Fruit fly (Drosophila melanogaster) whole organism, embryonic: ENCODE data around the gene Pebp1.

Experiments
- B-H1 ChIP-seq: fragments of 200-800 bp; sonication (Bioruptor generic); IDR thresholded peaks from 3 replicates; pipeline ENCODE4 v1.3.6; 2022; ENCODE audit warnings: missing biosample characterization, missing genetic modification characterization
- CG11247 ChIP-seq: fragments of 200-800 bp; sonication (Bioruptor generic); IDR thresholded peaks from 2 replicates; pipeline ENCODE4 v1.3.6; 2022; ENCODE audit warnings: missing biosample characterization, missing genetic modification characterization
- CG12104 ChIP-seq: fragments of 200-800 bp; sonication (Bioruptor generic); optimal IDR thresholded peaks from 3 replicates; lab custom pipeline; 2016; ENCODE audit warnings: missing biosample characterization, missing genetic modification characterization
- CG13775 ChIP-seq: fragments of 200-800 bp; sonication (Bioruptor generic); optimal IDR thresholded peaks from 3 replicates; lab custom pipeline; 2017; ENCODE audit warnings: missing biosample characterization, mild to moderate bottlenecking, missing genetic modification characterization
- CG14710 ChIP-seq: fragments of 200-800 bp; sonication (Bioruptor generic); optimal IDR thresholded peaks from 3 replicates; lab custom pipeline; 2019; ENCODE audit warnings: missing biosample characterization, mild to moderate bottlenecking, missing genetic modification characterization, moderate library complexity
- CG15601 ChIP-seq: fragments of 200-800 bp; sonication (Bioruptor generic); optimal IDR thresholded peaks from 3 replicates; lab custom pipeline; 2019; ENCODE audit warnings: missing biosample characterization, mild to moderate bottlenecking, missing genetic modification characterization, moderate library complexity
- CG16815 ChIP-seq: fragments of 200-800 bp; sonication (Bioruptor generic); optimal IDR thresholded peaks from 3 replicates; lab custom pipeline; 2017; ENCODE audit warnings: missing biosample characterization, mild to moderate bottlenecking, missing genetic modification characterization
- CG16863 ChIP-seq: fragments of 200-800 bp; sonication (Bioruptor generic); optimal IDR thresholded peaks from 3 replicates; lab custom pipeline; 2016; ENCODE audit warnings: missing biosample characterization, missing genetic modification characterization
- CG17359 ChIP-seq: fragments of 200-800 bp; sonication (Bioruptor generic); optimal IDR thresholded peaks from 3 replicates; lab custom pipeline; 2018; ENCODE audit warnings: missing biosample characterization, mild to moderate bottlenecking, missing genetic modification characterization, moderate library complexity
- CG31388 ChIP-seq: fragments of 200-800 bp; sonication (Bioruptor generic); optimal IDR thresholded peaks from 2 replicates; lab custom pipeline; 2016; ENCODE audit warnings: missing biosample characterization, missing genetic modification characterization
- CG3163 ChIP-seq: fragments of 200-800 bp; sonication (Bioruptor generic); optimal IDR thresholded peaks from 3 replicates; lab custom pipeline; 2016; ENCODE audit warnings: missing biosample characterization, missing genetic modification characterization
- CG32772 ChIP-seq: fragments of 200-800 bp; sonication (Bioruptor generic); IDR thresholded peaks from 2 replicates; pipeline ENCODE4 v1.3.6; 2022; ENCODE audit warnings: missing biosample characterization, missing genetic modification characterization
- CG4424 ChIP-seq: fragments of 200-800 bp; sonication (Bioruptor generic); optimal IDR thresholded peaks from 3 replicates; lab custom pipeline; 2016; ENCODE audit warnings: missing biosample characterization, missing genetic modification characterization
- CG5953 ChIP-seq: fragments of 200-800 bp; sonication (Bioruptor generic); IDR thresholded peaks from 2 replicates; pipeline ENCODE4 v1.3.6; 2022; ENCODE audit warnings: missing biosample characterization, missing genetic modification characterization
- CG8089 ChIP-seq: fragments of 200-800 bp; sonication (Bioruptor generic); optimal IDR thresholded peaks from 3 replicates; lab custom pipeline; 2016; ENCODE audit warnings: missing biosample characterization, missing genetic modification characterization
- CG8478 ChIP-seq: fragments of >200 bp; optimal IDR thresholded peaks from 2 replicates; lab custom pipeline; 2018
- CG8944 ChIP-seq: fragments of 200-800 bp; sonication (Bioruptor generic); optimal IDR thresholded peaks from 3 replicates; lab custom pipeline; 2016; ENCODE audit warnings: missing biosample characterization, missing genetic modification characterization
- CG9817 ChIP-seq: fragments of 200-800 bp; sonication (Bioruptor generic); optimal IDR thresholded peaks from 2 replicates; lab custom pipeline; 2018; ENCODE audit warnings: missing biosample characterization, mild to moderate bottlenecking, missing genetic modification characterization, moderate library complexity
- Camta ChIP-seq: fragments of 200-800 bp; sonication (Bioruptor generic); optimal IDR thresholded peaks from 2 replicates; lab custom pipeline; 2016; ENCODE audit warnings: missing biosample characterization, missing genetic modification characterization
- Doc3 ChIP-seq: fragments of 200-800 bp; sonication (Bioruptor generic); IDR thresholded peaks from 3 replicates; pipeline ENCODE4 v1.3.6; 2022; ENCODE audit warnings: missing biosample characterization, missing genetic modification characterization; ENCODE audit not compliant: partially characterized antibody
- Dp ChIP-seq: fragments of 200-800 bp; sonication (Bioruptor generic); optimal IDR thresholded peaks from 2 replicates; lab custom pipeline; 2018; ENCODE audit warnings: missing biosample characterization, mild to moderate bottlenecking, missing genetic modification characterization, moderate library complexity
- Dref ChIP-seq: fragments of 200-800 bp; sonication (Bioruptor generic); IDR thresholded peaks from 2 replicates; pipeline ENCODE4 v1.3.6; 2022; ENCODE audit warnings: missing biosample characterization, missing genetic modification characterization
- HHEX ChIP-seq: fragments of 200-800 bp; sonication (Bioruptor generic); optimal IDR thresholded peaks from 3 replicates; lab custom pipeline; 2017; ENCODE audit warnings: missing biosample characterization, mild to moderate bottlenecking, missing genetic modification characterization, missing genetic modification reagents
- Hr51 ChIP-seq, 2 experiments: fragments of 200-800 bp; sonication (Bioruptor generic); optimal IDR thresholded peaks; 2 replicates in 1 of 2; 3 replicates in 1 of 2; lab custom pipeline; 2016 to 2018; ENCODE audit warnings: missing biosample characterization in 2 of 2, missing genetic modification characterization in 2 of 2, mild to moderate bottlenecking in 1 of 2, moderate library complexity in 1 of 2
- Lhr ChIP-seq: fragments of 200-800 bp; sonication (Bioruptor generic); optimal IDR thresholded peaks from 3 replicates; lab custom pipeline; 2017; ENCODE audit warnings: mild to moderate bottlenecking, missing biosample characterization, missing genetic modification reagents, missing genetic modification characterization
- Max ChIP-seq: fragments of 200-800 bp; sonication (Bioruptor generic); optimal IDR thresholded peaks from 2 replicates; lab custom pipeline; 2016; ENCODE audit warnings: missing biosample characterization, mild to moderate bottlenecking, missing genetic modification characterization
- Nf-YB ChIP-seq: fragments of 200-800 bp; sonication (Bioruptor generic); optimal IDR thresholded peaks from 3 replicates; lab custom pipeline; 2019; ENCODE audit warnings: missing biosample characterization, mild to moderate bottlenecking, missing genetic modification characterization, moderate library complexity
- Sox102F ChIP-seq: fragments of 200-800 bp; sonication (Bioruptor generic); optimal IDR thresholded peaks from 2 replicates; lab custom pipeline; 2018; ENCODE audit warnings: missing biosample characterization, mild to moderate bottlenecking, missing genetic modification characterization, moderate library complexity
- Sry-δ ChIP-seq: fragments of 200-800 bp; sonication (Bioruptor generic); optimal IDR thresholded peaks from 2 replicates; lab custom pipeline; 2016; ENCODE audit warnings: missing biosample characterization, missing genetic modification characterization
- az2 ChIP-seq: fragments of 200-800 bp; sonication (Bioruptor generic); optimal IDR thresholded peaks from 3 replicates; lab custom pipeline; 2016; ENCODE audit warnings: missing biosample characterization, missing genetic modification characterization
- chif ChIP-seq, 2 experiments: fragments of 200-800 bp; sonication (Bioruptor generic); optimal IDR thresholded peaks; 3 replicates each; lab custom pipeline; 2016; ENCODE audit warnings: missing biosample characterization in 2 of 2, missing genetic modification characterization in 2 of 2
- crol ChIP-seq: fragments of 200-800 bp; sonication (Bioruptor generic); IDR thresholded peaks from 2 replicates; pipeline ENCODE4 v1.3.6; 2022; ENCODE audit warnings: missing biosample characterization, missing genetic modification characterization
- cwo ChIP-seq: fragments of 200-800 bp; sonication (Bioruptor generic); optimal IDR thresholded peaks from 3 replicates; lab custom pipeline; 2017; ENCODE audit warnings: missing biosample characterization, missing genetic modification characterization, mild to moderate bottlenecking, moderate library complexity, missing genetic modification reagents
- dpn ChIP-seq, 2 experiments: fragments of 200-800 bp; sonication (Bioruptor generic); optimal IDR thresholded peaks; 3 replicates each; lab custom pipeline; 2016; ENCODE audit warnings: missing biosample characterization in 2 of 2, missing genetic modification characterization in 2 of 2
- emc ChIP-seq: fragments of 200-800 bp; sonication (Bioruptor generic); optimal IDR thresholded peaks from 2 replicates; lab custom pipeline; 2016; ENCODE audit warnings: missing biosample characterization, missing genetic modification characterization
- exex ChIP-seq: fragments of 200-800 bp; sonication (Bioruptor generic); optimal IDR thresholded peaks from 4 replicates; lab custom pipeline; 2018; ENCODE audit warnings: missing biosample characterization, mild to moderate bottlenecking, missing genetic modification characterization, moderate library complexity
- gro ChIP-seq: fragments of 200-800 bp; sonication (Bioruptor generic); optimal IDR thresholded peaks from 2 replicates; lab custom pipeline; 2016; ENCODE audit warnings: missing biosample characterization, missing genetic modification characterization
- h ChIP-seq: fragments of >200 bp; optimal IDR thresholded peaks from 2 replicates; lab custom pipeline; 2017
- ham ChIP-seq: fragments of 200-800 bp; sonication (Bioruptor generic); IDR thresholded peaks from 2 replicates; pipeline ENCODE4 v1.3.6; 2022; ENCODE audit warnings: missing biosample characterization, missing genetic modification characterization
- lola ChIP-seq, 3 experiments: fragments of >200 bp in 2 of 3; fragments of 200-800 bp in 1 of 3; sonication (Bioruptor generic) in 1 of 3; optimal IDR thresholded peaks; 2 replicates each; lab custom pipeline; 2017 to 2019; ENCODE audit warnings: missing biosample characterization in 3 of 3, missing genetic modification characterization in 3 of 3, mild to moderate bottlenecking in 1 of 3, moderate library complexity in 1 of 3
- maf-S ChIP-seq: fragments of 200-800 bp; sonication (Bioruptor generic); optimal IDR thresholded peaks from 2 replicates; lab custom pipeline; 2016; ENCODE audit warnings: missing biosample characterization, missing genetic modification characterization
- nmo ChIP-seq: fragments of 200-800 bp; sonication (Bioruptor generic); optimal IDR thresholded peaks from 2 replicates; lab custom pipeline; 2018; ENCODE audit warnings: missing biosample characterization, mild to moderate bottlenecking, missing genetic modification characterization, moderate library complexity
- pan ChIP-seq, 4 experiments: fragments of >200 bp in 3 of 4; fragments of 200-800 bp in 1 of 4; sonication (Bioruptor generic) in 1 of 4; optimal IDR thresholded peaks in 3 of 4; IDR thresholded peaks in 1 of 4; 2 replicates each; pipeline versions ENCODE4 v1.3.6 to Lab custom; 2017 to 2022; ENCODE audit warnings: missing biosample characterization in 2 of 4, missing genetic modification characterization in 2 of 4, mixed read lengths in 1 of 4
- pum ChIP-seq: fragments of 200-800 bp; sonication (Bioruptor generic); optimal IDR thresholded peaks from 2 replicates; lab custom pipeline; 2016; ENCODE audit warnings: missing biosample characterization, missing genetic modification characterization
- row ChIP-seq: fragments of 200-800 bp; sonication (Bioruptor generic); IDR thresholded peaks from 3 replicates; pipeline ENCODE4 v1.3.6; 2022; ENCODE audit warnings: missing biosample characterization, missing genetic modification characterization
- sens ChIP-seq: fragments of 200-800 bp; sonication (Bioruptor generic); peaks from one replicate; lab custom pipeline; 2016; ENCODE audit warnings: missing biosample characterization, missing genetic modification characterization
- sisA ChIP-seq: fragments of 200-800 bp; sonication (Bioruptor generic); IDR thresholded peaks from 2 replicates; pipeline ENCODE4 v1.3.6; 2022; ENCODE audit warnings: missing biosample characterization, missing genetic modification characterization
- sug ChIP-seq: fragments of 200-800 bp; optimal IDR thresholded peaks from 2 replicates; lab custom pipeline; 2019; ENCODE audit warnings: missing biosample characterization, mild to moderate bottlenecking, missing genetic modification characterization, moderate library complexity
- tup ChIP-seq: fragments of 200-800 bp; sonication (Bioruptor generic); optimal IDR thresholded peaks from 2 replicates; lab custom pipeline; 2016; ENCODE audit warnings: missing biosample characterization, mild to moderate bottlenecking, missing genetic modification characterization, moderate library complexity

The Pebp1 gene

dm6 chr3R:22461673-22462585, 3.9 kb upstream of the Pebp1 start, which contains the start of the genes Rpn7 and AP-2mu (continued):
- TF ChIP-seq Hr51 (GFP tag; optimal IDR thresholded peaks at IDR 0.05; lab: Kevin White, UChicago) (no peak), CG4424 (GFP tag; lab: Kevin White, UChicago) (peak; percentile 27), Dref (GFP tag; lab: Robert Waterston, UW) (peak; percentile 61), CG8089 (GFP tag; lab: Kevin White, UChicago) (no peak), lola (GFP tag; optimal IDR thresholded peaks at IDR 0.05; lab: Kevin White, UChicago) (peak in 1 of 3 experiments; percentile 37), az2 (peak; percentile 23), Sox102F (GFP tag; lab: Kevin White, UChicago) (no peak), gro (GFP tag; lab: Kevin White, UChicago) (no peak), CG16863 (GFP tag; lab: Kevin White, UChicago) (no peak), dpn (GFP tag; optimal IDR thresholded peaks at IDR 0.05; lab: Kevin White, UChicago) (no peak), CG13775 (GFP tag; lab: Kevin White, UChicago) (peak; percentile 4), pan (optimal IDR thresholded peaks at IDR 0.05; lab: Kevin White, UChicago) (no peak), pan (GFP tag; optimal IDR thresholded peaks at IDR 0.05 in 1 of 2, IDR thresholded peaks at IDR 0.05 in 1 of 2) (peak in 1 of 2 experiments; percentile 18), Camta (GFP tag; lab: Kevin White, UChicago) (no peak), tup (GFP tag; lab: Kevin White, UChicago) (no peak), CG11247 (no peak), CG12104 (GFP tag; lab: Kevin White, UChicago) (no peak), sens (GFP tag; lab: Kevin White, UChicago) (peak; percentile 78), nmo (GFP tag; lab: Kevin White, UChicago) (peak; percentile 53), crol (GFP tag; lab: Robert Waterston, UW) (no peak), Lhr (GFP tag; lab: Kevin White, UChicago) (peak; percentile 16), CG17359 (no peak), Sry-δ (GFP tag; lab: Kevin White, UChicago) (no peak), pum (no peak), CG8944 (GFP tag; lab: Kevin White, UChicago) (no peak), CG15601 (tag; lab: Kevin White, UChicago) (peak; percentile 4), chif (GFP tag; optimal IDR thresholded peaks at IDR 0.05; lab: Kevin White, UChicago) (no peak), CG8478 (lab: Kevin White, UChicago) (no peak), Max (GFP tag; lab: Kevin White, UChicago) (peak; percentile 39), Doc3 (GFP tag; lab: Robert Waterston, UW) (no peak), Dp (peak; percentile 40), CG16815 (GFP tag; lab: Kevin White, UChicago) (no peak), maf-S (no peak), CG14710 (tag; lab: Kevin White, UChicago) (peak; percentile 99), CG32772 (GFP tag; lab: Robert Waterston, UW) (no peak), CG9817 (tag; lab: Kevin White, UChicago) (no peak), h (lab: Kevin White, UChicago) (no peak), emc (GFP tag; lab: Kevin White, UChicago) (no peak), CG5953 (GFP tag; lab: Robert Waterston, UW) (no peak), CG31388 (GFP tag; lab: Kevin White, UChicago) (no peak), CG3163 (GFP tag; lab: Kevin White, UChicago) (no peak), exex (tag; lab: Kevin White, UChicago) (no peak), sisA (GFP tag; lab: Robert Waterston, UW) (no peak), HHEX (no peak), ham (GFP tag; lab: Robert Waterston, UW) (no peak), cwo (no peak), Nf-YB (GFP tag; lab: Kevin White, UChicago) (no peak), B-H1 (GFP tag; lab: Robert Waterston, UW) (no peak), row (GFP tag; lab: Robert Waterston, UW) (peak; percentile 28; the same call in 1 of the 3 replicates), sug (peak; percentile 18)
